Worm (Caenorhabditis elegans): ENCODE measurements around the gene F49C12.1.

The F49C12.1 gene

DNA sequence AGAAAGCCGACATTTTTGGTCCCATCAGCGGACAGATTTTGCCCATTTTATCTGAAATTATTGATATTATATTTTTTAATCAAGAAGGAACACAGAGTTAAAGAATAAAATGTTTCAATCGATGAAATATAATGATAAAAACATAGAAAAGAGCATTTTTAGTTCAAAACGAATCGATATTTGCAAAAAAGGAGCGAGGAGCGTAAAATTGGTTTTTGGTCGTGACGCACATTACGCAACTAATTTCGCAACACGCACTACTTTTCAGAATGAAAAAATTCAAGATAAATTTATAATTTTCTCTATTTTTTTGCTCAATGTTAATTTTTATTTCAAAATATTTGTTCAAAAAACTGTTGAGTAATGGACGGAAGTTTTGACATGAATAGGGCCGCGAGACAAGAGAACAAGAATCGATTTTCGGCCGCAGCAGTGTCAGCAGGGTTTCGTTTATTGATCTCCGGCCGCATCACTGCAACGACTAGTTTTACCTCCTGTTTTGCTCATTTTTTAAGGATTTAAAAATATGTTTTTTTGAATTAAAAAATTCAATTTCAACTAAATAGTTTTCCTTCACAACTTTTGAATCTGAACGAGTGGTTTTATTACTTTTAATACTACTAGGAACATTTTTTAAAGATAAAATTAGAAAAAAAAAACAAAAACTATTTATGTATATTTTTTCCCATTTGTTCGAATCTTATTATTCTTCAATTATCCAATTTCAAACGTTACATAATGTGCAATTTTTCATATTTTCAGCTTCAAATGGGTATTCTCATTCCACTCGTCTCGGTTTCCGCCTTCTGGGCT, 25.1 kb upstream of the F49C12.1 start, which contains the start of the genes F49C12.12 and vha-17:
F49C12.12 (minus strand) TSS at position 51 of the 813 bp plus-strand sequence.
vha-17 (plus strand) TSS at position 763 of the 813 bp plus-strand sequence.
- TF ChIP-seq unc-130 (GFP tag; optimal IDR thresholded peaks at IDR 0.05) (no peak), T26A8.4 (GFP tag; IDR thresholded peaks at IDR 0.05) (no peak), fos-1 (tag; optimal IDR thresholded peaks at IDR 0.05) (no peak), ceh-28 (tag; optimal IDR thresholded peaks at IDR 0.05) (peak; percentile 6), dmd-8 (GFP tag; IDR thresholded peaks at IDR 0.05) (no peak), hlh-11 (tag; optimal IDR thresholded peaks at IDR 0.05) (peak; percentile 79), lsy-2 (tag; optimal IDR thresholded peaks at IDR 0.05) (peak in 1 of 2 experiments; percentile 56), dve-1 (tag; optimal IDR thresholded peaks at IDR 0.05; ENCODE audit: insufficient read depth) (peak; percentile 42), Y75B8A.6 (GFP tag; IDR thresholded peaks at IDR 0.05) (no peak), lin-39 (tag; optimal IDR thresholded peaks at IDR 0.05) (no peak), nhr-28 (tag; optimal IDR thresholded peaks at IDR 0.05) (peak; percentile 19), daf-16 (GFP tag; optimal IDR thresholded peaks at IDR 0.05) (no peak), daf-16 (tag; optimal IDR thresholded peaks at IDR 0.05) (peak; percentile 55), R02D3.7 (tag; optimal IDR thresholded peaks at IDR 0.05) (no peak), cey-2 (tag; optimal IDR thresholded peaks at IDR 0.05; ENCODE audit: borderline replicate concordance, insufficient read depth) (no peak), sdz-12 (GFP tag; optimal IDR thresholded peaks at IDR 0.05) (no peak), dmd-6 (GFP tag; IDR thresholded peaks at IDR 0.05) (peak; percentile 51), nhr-11 (tag; optimal IDR thresholded peaks at IDR 0.05) (no peak), lin-38 (GFP tag; IDR thresholded peaks at IDR 0.05) (peak; percentile 26; the same call in 1 of the 2 replicates), nhr-77 (tag; optimal IDR thresholded peaks at IDR 0.05) (peak; percentile 74), D1046.2 (GFP tag; IDR thresholded peaks at IDR 0.05) (no peak), hlh-30 (tag; optimal IDR thresholded peaks at IDR 0.05; ENCODE audit: insufficient read depth) (peak; percentile 66), ces-1 (GFP tag; optimal IDR thresholded peaks at IDR 0.05) (no peak), dpl-1 (GFP tag; optimal IDR thresholded peaks at IDR 0.05) (peak; percentile 7), pqm-1 (tag; optimal IDR thresholded peaks at IDR 0.05) (peak; percentile 33), mep-1 (tag; optimal IDR thresholded peaks at IDR 0.05) (peak; percentile 43), T20F7.1 (GFP tag; optimal IDR thresholded peaks at IDR 0.05) (peak; percentile 70), aly-2 (tag; optimal IDR thresholded peaks at IDR 0.05) (no peak)

DNA sequence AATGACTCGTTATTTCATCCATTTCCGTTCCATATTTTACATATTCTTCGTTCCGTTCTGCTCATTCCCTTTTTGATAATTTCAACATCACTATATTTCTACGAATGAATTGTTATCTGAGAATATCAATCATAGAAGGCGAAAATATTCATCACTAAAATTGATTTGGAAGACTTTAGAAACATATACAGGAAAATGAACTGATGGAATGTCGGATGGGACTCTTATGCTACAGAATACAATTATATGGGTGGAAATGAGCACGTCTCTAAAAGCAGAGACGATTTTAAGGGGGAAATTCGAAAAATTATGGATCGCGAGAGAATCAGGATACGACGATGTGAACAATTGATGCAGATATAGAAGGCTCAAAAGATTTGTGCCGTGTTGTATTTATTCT, 23.9 kb upstream of the F49C12.1 start:
- TF ChIP-seq mxl-3 (GFP tag; optimal IDR thresholded peaks at IDR 0.05) = no peak
- no peak for TF ChIP-seq daf-16 (GFP tag; optimal IDR thresholded peaks at IDR 0.05)
- peak; percentile 18 for TF ChIP-seq daf-16 (tag; optimal IDR thresholded peaks at IDR 0.05)
- TF ChIP-seq nhr-111 (GFP tag; optimal IDR thresholded peaks at IDR 0.05) = no peak
- TF ChIP-seq madf-5 (GFP tag; IDR thresholded peaks at IDR 0.05) = no peak
- TF ChIP-seq gei-8 (GFP tag; optimal IDR thresholded peaks at IDR 0.05) = peak; percentile 30
- no peak for TF ChIP-seq aly-2 (tag; optimal IDR thresholded peaks at IDR 0.05)
- no peak for TF ChIP-seq mdt-29 (GFP tag; IDR thresholded peaks at IDR 0.05)
- TF ChIP-seq rbr-2 (tag; optimal IDR thresholded peaks at IDR 0.05) = no peak
- TF ChIP-seq lir-3 (tag; optimal IDR thresholded peaks at IDR 0.05) = no peak
- no peak for TF ChIP-seq jun-1 (tag; optimal IDR thresholded peaks at IDR 0.05)
- TF ChIP-seq sdz-12 (GFP tag; optimal IDR thresholded peaks at IDR 0.05) = no peak
- TF ChIP-seq pqm-1 (tag; optimal IDR thresholded peaks at IDR 0.05) = no peak
- no peak for TF ChIP-seq snpc-4 (tag; optimal IDR thresholded peaks at IDR 0.05)
- 0 out of 2 replicates have a peak, but pooled peaks have one; percentile 40 for TF ChIP-seq Y105C5A.15 (GFP tag; IDR thresholded peaks at IDR 0.05)
- no peak for TF ChIP-seq nhr-77 (tag; optimal IDR thresholded peaks at IDR 0.05)
- TF ChIP-seq hlh-30 (tag; optimal IDR thresholded peaks at IDR 0.05; ENCODE audit: insufficient read depth) = no peak
- TF ChIP-seq Y75B8A.6 (GFP tag; IDR thresholded peaks at IDR 0.05) = no peak
- no peak for TF ChIP-seq ztf-11 (tag; optimal IDR thresholded peaks at IDR 0.05)
- no peak for TF ChIP-seq nhr-76 (tag; optimal IDR thresholded peaks at IDR 0.05)
- TF ChIP-seq lin-1 (GFP tag; IDR thresholded peaks at IDR 0.05) = no peak
- TF ChIP-seq ceh-20 (GFP tag; IDR thresholded peaks at IDR 0.05) = no peak
- no peak for TF ChIP-seq nhr-25 (tag; optimal IDR thresholded peaks at IDR 0.05; ENCODE audit: borderline replicate concordance, insufficient read depth)
- TF ChIP-seq arid-1 (GFP tag; conservative IDR thresholded peaks at IDR 0.05) = 0 out of 2 replicates have a peak, but pooled peaks have one; percentile 41
- TF ChIP-seq Y48G9A.11 (GFP tag; IDR thresholded peaks at IDR 0.05) = 0 out of 2 replicates have a peak, but pooled peaks have one; percentile 30
- no peak for TF ChIP-seq F10B5.3 (tag; optimal IDR thresholded peaks at IDR 0.05)
- no peak for TF ChIP-seq unc-39 (tag; optimal IDR thresholded peaks at IDR 0.05)
- TF ChIP-seq nhr-41 (GFP tag; IDR thresholded peaks at IDR 0.05) = no peak
- no peak for TF ChIP-seq R02D3.7 (tag; optimal IDR thresholded peaks at IDR 0.05)
- TF ChIP-seq lin-39 (tag; optimal IDR thresholded peaks at IDR 0.05) = no peak

Measured in whole organism, L4 larva.